Worm (Caenorhabditis elegans) whole organism, mixed stage, embryonic: ENCODE data around the gene C06A6.4.

Source experiments
- M03D4.4 ChIP-seq: sonication (generic microtip); optimal IDR thresholded peaks from 2 replicates; lab custom pipeline; 2017; ENCODE audit warnings: mild to moderate bottlenecking, missing genetic modification characterization, missing compliant biosample characterization
- bed-3 ChIP-seq: fragments of 200-800 bp; sonication (Bioruptor generic); optimal IDR thresholded peaks from 3 replicates; lab custom pipeline; 2018; ENCODE audit warnings: mild to moderate bottlenecking, missing genetic modification characterization, moderate library complexity, missing compliant biosample characterization
- ceh-39 ChIP-seq: fragments of 150-350 bp; optimal IDR thresholded peaks from 2 replicates; lab custom pipeline; 2014; ENCODE audit warnings: missing biosample characterization, missing genetic modification characterization
- ceh-43 ChIP-seq: fragments of 200-800 bp; sonication (Bioruptor generic); optimal IDR thresholded peaks from 2 replicates; lab custom pipeline; 2018; ENCODE audit warnings: mild to moderate bottlenecking, missing genetic modification characterization, moderate library complexity, missing compliant biosample characterization
- ces-1 ChIP-seq: fragments of 150-350 bp; optimal IDR thresholded peaks from 2 replicates; lab custom pipeline; 2014; ENCODE audit warnings: missing biosample characterization, missing genetic modification reagents, missing genetic modification characterization
- cnd-1 ChIP-seq: fragments of 200-800 bp; sonication (Bioruptor generic); optimal IDR thresholded peaks from 2 replicates; lab custom pipeline; 2018; ENCODE audit warnings: mild to moderate bottlenecking, missing genetic modification characterization, missing compliant biosample characterization
- drap-1 ChIP-seq: fragments of 200-800 bp; sonication (Bioruptor generic); optimal IDR thresholded peaks from 3 replicates; lab custom pipeline; 2018; ENCODE audit warnings: mild to moderate bottlenecking, missing genetic modification characterization, missing compliant biosample characterization
- elt-1 ChIP-seq: sonication (generic microtip); optimal IDR thresholded peaks from 2 replicates; lab custom pipeline; 2017; ENCODE audit warnings: missing genetic modification characterization, mild to moderate bottlenecking, missing compliant biosample characterization, antibody characterized with exemption, moderate library complexity, borderline replicate concordance; ENCODE audit not compliant: insufficient read depth
- elt-3 ChIP-seq: fragments of 150-350 bp; optimal IDR thresholded peaks from 2 replicates; lab custom pipeline; 2014; ENCODE audit warnings: missing biosample characterization, missing genetic modification characterization
- flh-1 ChIP-seq: fragments of 200-800 bp; sonication (Bioruptor generic); optimal IDR thresholded peaks from 2 replicates; lab custom pipeline; 2018; ENCODE audit warnings: mild to moderate bottlenecking, missing genetic modification characterization, moderate library complexity, missing compliant biosample characterization
- ham-2 ChIP-seq: fragments of 200-800 bp; sonication (Bioruptor generic); optimal IDR thresholded peaks from 2 replicates; lab custom pipeline; 2018; ENCODE audit warnings: mild to moderate bottlenecking, missing genetic modification characterization, missing compliant biosample characterization
- hlh-1 ChIP-seq: fragments of 150-350 bp; optimal IDR thresholded peaks from 2 replicates; lab custom pipeline; 2014; ENCODE audit warnings: missing biosample characterization, missing genetic modification reagents, missing genetic modification characterization
- lin-13 ChIP-seq: fragments of 150-350 bp; optimal IDR thresholded peaks from 2 replicates; lab custom pipeline; 2014; ENCODE audit warnings: missing biosample characterization, missing genetic modification characterization
- lin-32 ChIP-seq: fragments of 200-800 bp; sonication (Bioruptor generic); optimal IDR thresholded peaks from 2 replicates; lab custom pipeline; 2018; ENCODE audit warnings: mild to moderate bottlenecking, missing genetic modification characterization, missing compliant biosample characterization
- lsy-2 ChIP-seq: fragments of 150-350 bp; optimal IDR thresholded peaks from 2 replicates; lab custom pipeline; 2014; ENCODE audit warnings: missing biosample characterization, missing genetic modification characterization
- mab-5 ChIP-seq: fragments of 150-350 bp; optimal IDR thresholded peaks from 2 replicates; lab custom pipeline; 2014; ENCODE audit warnings: missing biosample characterization, missing genetic modification characterization
- mep-1 ChIP-seq: fragments of 150-350 bp; optimal IDR thresholded peaks from 2 replicates; lab custom pipeline; 2017; ENCODE audit warnings: missing biosample characterization, missing genetic modification reagents, missing genetic modification characterization, inconsistent platforms
- mls-2 ChIP-seq: sonication (generic microtip); optimal IDR thresholded peaks from 2 replicates; lab custom pipeline; 2016; ENCODE audit warnings: mild to moderate bottlenecking, missing genetic modification characterization, moderate library complexity, missing compliant biosample characterization
- nhr-12 ChIP-seq: fragments of 150-350 bp; optimal IDR thresholded peaks from 2 replicates; lab custom pipeline; 2014; ENCODE audit warnings: missing biosample characterization, missing genetic modification characterization
- nhr-2 ChIP-seq: fragments of 150-350 bp; optimal IDR thresholded peaks from 2 replicates; lab custom pipeline; 2014; ENCODE audit warnings: missing biosample characterization, missing genetic modification characterization
- nhr-237 ChIP-seq: fragments of 150-350 bp; optimal IDR thresholded peaks from 2 replicates; lab custom pipeline; 2014; ENCODE audit warnings: missing biosample characterization, missing genetic modification characterization
- nhr-28 ChIP-seq: fragments of 150-350 bp; optimal IDR thresholded peaks from 2 replicates; lab custom pipeline; 2014; ENCODE audit warnings: missing biosample characterization, missing genetic modification characterization
- nhr-76 ChIP-seq: sonication (generic microtip); optimal IDR thresholded peaks from 2 replicates; lab custom pipeline; 2017; ENCODE audit warnings: missing biosample characterization, missing genetic modification characterization
- pha-4 ChIP-seq: fragments of 150-350 bp; optimal IDR thresholded peaks from 2 replicates; lab custom pipeline; 2018; ENCODE audit warnings: missing biosample characterization, missing genetic modification reagents, missing genetic modification characterization
- sem-2 ChIP-seq: fragments of 200-800 bp; sonication (Bioruptor generic); optimal IDR thresholded peaks from 2 replicates; lab custom pipeline; 2018; ENCODE audit warnings: mild to moderate bottlenecking, missing genetic modification characterization, missing compliant biosample characterization
- snpc-4 ChIP-seq: fragments of 150-350 bp; optimal IDR thresholded peaks from 2 replicates; lab custom pipeline; 2014; ENCODE audit warnings: missing biosample characterization, missing genetic modification characterization
- sptf-1 ChIP-seq: sonication (generic microtip); optimal IDR thresholded peaks from 2 replicates; lab custom pipeline; 2017; ENCODE audit warnings: mild to moderate bottlenecking, missing genetic modification characterization, moderate library complexity, missing compliant biosample characterization
- tbx-8 ChIP-seq: fragments of 200-800 bp; sonication (Bioruptor generic); optimal IDR thresholded peaks from 2 replicates; lab custom pipeline; 2018; ENCODE audit warnings: mild to moderate bottlenecking, missing genetic modification characterization, moderate library complexity, missing compliant biosample characterization
- unc-120 ChIP-seq: sonication (generic microtip); optimal IDR thresholded peaks from 2 replicates; lab custom pipeline; 2017; ENCODE audit warnings: missing genetic modification characterization, missing compliant biosample characterization; ENCODE audit not compliant: poor library complexity, severe bottlenecking
- unc-39 ChIP-seq: fragments of 150-350 bp; optimal IDR thresholded peaks from 2 replicates; lab custom pipeline; 2014; ENCODE audit warnings: missing biosample characterization, missing genetic modification characterization
- unc-62 ChIP-seq: fragments of 150-350 bp; optimal IDR thresholded peaks from 2 replicates; lab custom pipeline; 2014; ENCODE audit warnings: missing biosample characterization, missing genetic modification reagents, missing genetic modification characterization
- zip-8 ChIP-seq: fragments of 150-350 bp; optimal IDR thresholded peaks from 2 replicates; lab custom pipeline; 2014; ENCODE audit warnings: missing biosample characterization, missing genetic modification characterization
- ztf-11 ChIP-seq: fragments of 150-350 bp; optimal IDR thresholded peaks from 2 replicates; lab custom pipeline; 2014; ENCODE audit warnings: missing biosample characterization, missing genetic modification characterization

The C06A6.4 gene

DNA sequence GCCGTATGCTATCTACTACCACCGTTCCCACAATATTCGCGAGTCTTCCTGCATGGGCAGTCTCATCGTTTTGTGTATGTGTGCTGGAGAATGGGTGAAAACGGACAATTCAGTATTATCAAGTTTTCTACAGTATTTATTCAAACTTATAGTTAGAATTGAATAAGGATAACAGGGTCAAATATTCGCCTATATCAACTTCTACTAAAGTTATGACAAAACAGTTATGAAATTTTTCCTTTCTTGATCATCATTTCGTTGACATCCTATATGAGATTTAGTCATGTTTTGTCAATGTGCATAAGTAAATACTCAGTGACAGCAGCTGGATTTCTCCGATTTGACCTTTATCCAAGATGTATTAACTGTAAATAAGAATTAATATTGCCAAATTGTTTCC is 22.2 kb upstream of the C06A6.4 start:
- TF ChIP-seq sptf-1 (no peak), M03D4.4 (tag; lab: Kevin White, UChicago) (no peak), unc-62 (GFP tag; lab: Kevin White, UChicago) (no peak), nhr-76 (tag; lab: Kevin White, UChicago) (no peak), flh-1 (no peak), snpc-4 (tag; lab: Kevin White, UChicago) (no peak), nhr-12 (no peak), lin-32 (GFP tag; lab: Kevin White, UChicago) (no peak), drap-1 (GFP tag; lab: Kevin White, UChicago) (no peak), nhr-237 (tag; lab: Kevin White, UChicago) (no peak), cnd-1 (tag; lab: Kevin White, UChicago) (no peak)

DNA sequence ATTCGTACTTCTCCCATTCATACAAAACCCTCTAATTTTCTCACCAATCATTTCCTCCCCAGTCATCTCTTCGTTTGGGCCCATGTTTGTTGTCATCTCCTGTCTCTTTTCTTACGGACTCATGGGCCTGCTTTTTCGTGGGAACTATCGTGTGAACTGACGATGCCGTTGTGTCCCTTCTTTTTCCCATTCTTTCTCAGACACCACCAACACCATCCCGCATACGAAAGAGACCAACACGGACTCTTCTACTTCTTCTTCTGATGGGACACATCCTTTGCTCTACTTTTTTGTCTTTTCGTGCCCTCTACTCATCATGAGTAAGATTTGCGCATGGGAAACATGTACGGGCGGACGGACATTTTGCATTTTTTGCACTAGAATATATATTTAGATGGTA is 21.2 kb upstream of the C06A6.4 start:
- TF ChIP-seq nhr-12, result no peak
- no peak for TF ChIP-seq elt-3 (tag; lab: Kevin White, UChicago)
- TF ChIP-seq drap-1 (GFP tag; lab: Kevin White, UChicago), result no peak
- no peak for TF ChIP-seq ztf-11 (tag; lab: Kevin White, UChicago)
- no peak for TF ChIP-seq ceh-39
- no peak for TF ChIP-seq lin-13 (tag; lab: Kevin White, UChicago)
- no peak for TF ChIP-seq nhr-28 (tag; lab: Kevin White, UChicago)
- no peak for TF ChIP-seq sptf-1
- no peak for TF ChIP-seq bed-3 (GFP tag; lab: Kevin White, UChicago)
- TF ChIP-seq nhr-2 (tag; lab: Kevin White, UChicago), result no peak
- no peak for TF ChIP-seq unc-62 (GFP tag; lab: Kevin White, UChicago)
- TF ChIP-seq nhr-76 (tag; lab: Kevin White, UChicago), result no peak
- no peak for TF ChIP-seq mls-2 (tag; lab: Kevin White, UChicago)
- no peak for TF ChIP-seq ces-1 (GFP tag; lab: Kevin White, UChicago)
- TF ChIP-seq unc-39 (tag; lab: Kevin White, UChicago), result no peak
- TF ChIP-seq ceh-43 (GFP tag; lab: Kevin White, UChicago), result no peak
- TF ChIP-seq mab-5 (tag; lab: Kevin White, UChicago), result no peak
- no peak for TF ChIP-seq lin-32 (GFP tag; lab: Kevin White, UChicago)

DNA sequence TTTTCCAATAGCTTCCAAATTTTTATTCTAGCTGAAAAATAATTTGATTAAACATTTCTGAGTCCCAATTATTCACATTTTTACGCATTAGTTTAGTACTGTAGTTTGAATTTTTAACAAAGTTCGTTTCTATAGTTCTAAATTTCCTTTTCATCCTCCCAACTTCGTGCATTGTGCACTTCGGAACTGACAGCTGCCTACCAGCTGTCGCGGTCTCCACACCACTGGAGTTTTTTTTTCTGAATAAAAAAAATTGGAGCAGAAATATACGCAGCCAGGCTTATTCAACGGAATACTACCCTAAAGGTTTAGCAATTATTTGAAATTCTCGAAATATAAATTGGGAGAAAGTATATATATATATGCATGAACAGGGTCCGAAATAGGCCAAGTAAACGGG is 20.1 kb upstream of the C06A6.4 start:
- TF ChIP-seq hlh-1 (tag; lab: Kevin White, UChicago) (peak; percentile 91), snpc-4 (tag; lab: Kevin White, UChicago) (no peak), mep-1 (tag; lab: Kevin White, UChicago) (no peak)

DNA sequence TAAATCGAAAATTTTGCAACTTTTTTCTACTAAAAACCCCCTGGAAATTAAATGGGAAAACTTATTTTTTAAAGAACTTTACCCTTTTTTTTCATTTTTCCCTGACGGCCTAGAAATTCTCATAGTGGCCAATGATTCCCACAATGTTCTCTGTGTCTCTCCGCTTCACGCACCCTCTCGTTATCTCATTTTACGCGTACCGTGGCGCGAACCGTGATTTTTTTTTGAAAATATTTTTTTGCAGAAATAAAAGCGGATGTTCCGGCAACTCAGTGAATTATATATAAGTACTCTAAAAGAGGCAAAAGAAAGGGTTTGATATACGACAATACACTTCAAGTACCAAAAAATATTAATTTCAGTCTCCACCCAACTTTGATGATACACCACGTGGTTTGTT is 17.3 kb upstream of the C06A6.4 start, which contains the start of gene C06A6.2:
C06A6.2 (plus strand) TSS at position 237 of the 400 bp plus-strand sequence.
- TF ChIP-seq hlh-1 (tag; lab: Kevin White, UChicago) (no peak), drap-1 (GFP tag; lab: Kevin White, UChicago) (no peak), unc-62 (GFP tag; lab: Kevin White, UChicago) (no peak), cnd-1 (tag; lab: Kevin White, UChicago) (no peak), bed-3 (GFP tag; lab: Kevin White, UChicago) (no peak), lsy-2 (no peak), pha-4 (no peak), lin-13 (tag; lab: Kevin White, UChicago) (no peak), nhr-237 (tag; lab: Kevin White, UChicago) (no peak), nhr-2 (tag; lab: Kevin White, UChicago) (no peak), mab-5 (tag; lab: Kevin White, UChicago) (no peak), snpc-4 (tag; lab: Kevin White, UChicago) (no peak), nhr-28 (tag; lab: Kevin White, UChicago) (no peak), ham-2 (GFP tag; lab: Kevin White, UChicago) (no peak), unc-39 (tag; lab: Kevin White, UChicago) (no peak), unc-120 (tag; lab: Kevin White, UChicago) (no peak), elt-1 (no peak), elt-3 (tag; lab: Kevin White, UChicago) (no peak), lin-32 (GFP tag; lab: Kevin White, UChicago) (no peak)
- TF ChIP-seq, all 35 proteins: peak for 0

DNA sequence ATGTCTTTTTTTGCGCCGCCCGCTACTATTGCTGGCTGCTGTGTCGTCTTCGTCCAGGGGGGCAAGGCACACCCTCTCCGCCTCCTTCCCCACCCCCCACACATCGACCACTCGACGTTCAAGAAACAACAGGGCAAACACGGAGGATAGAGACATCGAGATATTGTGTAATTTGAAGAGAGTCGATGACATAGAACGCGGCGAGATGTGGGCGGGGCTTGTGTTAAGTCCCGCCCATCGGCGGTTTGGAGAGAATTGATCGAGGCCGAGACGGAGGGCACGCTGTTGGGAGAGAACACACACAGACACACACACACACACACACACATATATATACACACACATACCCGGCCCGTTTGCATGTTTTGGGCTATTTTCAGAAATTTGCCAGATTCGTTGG is 16.5 kb upstream of the C06A6.4 start:
- TF ChIP-seq hlh-1 (tag; lab: Kevin White, UChicago) (peak; percentile 55), ceh-39 (no peak), nhr-237 (tag; lab: Kevin White, UChicago) (no peak), nhr-2 (tag; lab: Kevin White, UChicago) (peak; percentile 13), lin-13 (tag; lab: Kevin White, UChicago) (no peak), mep-1 (tag; lab: Kevin White, UChicago) (peak; percentile 68), elt-1 (no peak), nhr-12 (no peak), ham-2 (GFP tag; lab: Kevin White, UChicago) (peak; percentile 43), lin-32 (GFP tag; lab: Kevin White, UChicago) (no peak), sptf-1 (peak; percentile 84), elt-3 (tag; lab: Kevin White, UChicago) (no peak), cnd-1 (tag; lab: Kevin White, UChicago) (peak; percentile 46), ztf-11 (tag; lab: Kevin White, UChicago) (peak; percentile 67), zip-8 (no peak), drap-1 (GFP tag; lab: Kevin White, UChicago) (peak; percentile 76), ces-1 (GFP tag; lab: Kevin White, UChicago) (peak; percentile 55), unc-120 (tag; lab: Kevin White, UChicago) (peak; percentile 75), nhr-76 (tag; lab: Kevin White, UChicago) (no peak), lsy-2 (peak; percentile 39), pha-4 (peak; percentile 59), mls-2 (tag; lab: Kevin White, UChicago) (peak; percentile 83), tbx-8 (GFP tag; lab: Kevin White, UChicago) (no peak), mab-5 (tag; lab: Kevin White, UChicago) (no peak), flh-1 (no peak), unc-62 (GFP tag; lab: Kevin White, UChicago) (peak; percentile 52), bed-3 (GFP tag; lab: Kevin White, UChicago) (no peak), unc-39 (tag; lab: Kevin White, UChicago) (no peak), sem-2 (GFP tag; lab: Kevin White, UChicago) (no peak), nhr-28 (tag; lab: Kevin White, UChicago) (no peak), snpc-4 (tag; lab: Kevin White, UChicago) (no peak), ceh-43 (GFP tag; lab: Kevin White, UChicago) (peak; percentile 18), M03D4.4 (tag; lab: Kevin White, UChicago) (peak; percentile 41)
